Fruit fly (Drosophila melanogaster): Measurements from ENCODE around the gene CG42710.

Gene CG42710

dm6 chr2L:8781152-8781551 lies 1.1 kb downstream of the CG42710 start, which contains the start of gene LManVI:
TSS of gene LManVI (minus strand) at chr2L:8781252.
- no peak for TF ChIP-seq CG4496 (GFP tag; IDR thresholded peaks at IDR 0.05)
- TF ChIP-seq EcR (GFP tag; optimal IDR thresholded peaks at IDR 0.05) = no peak
- no peak for TF ChIP-seq rn (GFP tag; IDR thresholded peaks at IDR 0.05)
- TF ChIP-seq CG13204 (GFP tag; optimal IDR thresholded peaks at IDR 0.05) = no peak
- TF ChIP-seq CG15710 (tag; optimal IDR thresholded peaks at IDR 0.05) = no peak
- no peak for TF ChIP-seq CG12605 (GFP tag; IDR thresholded peaks at IDR 0.05)
- no peak for TF ChIP-seq CG14655 (GFP tag; optimal IDR thresholded peaks at IDR 0.05)
- no peak for TF ChIP-seq CG9948 (tag; optimal IDR thresholded peaks at IDR 0.05)
- no peak for TF ChIP-seq Snoo (tag; optimal IDR thresholded peaks at IDR 0.05)
- no peak for TF ChIP-seq Ets98B (GFP tag; IDR thresholded peaks at IDR 0.05)
- no peak for TF ChIP-seq Pif1A (GFP tag; optimal IDR thresholded peaks at IDR 0.05)
- TF ChIP-seq D1 (tag; optimal IDR thresholded peaks at IDR 0.05) = no peak

dm6 chr2L:8776163-8776562 lies 6.1 kb downstream of the CG42710 start, which contains the start of gene LManV:
TSS of gene LManV (minus strand) at chr2L:8776263.
- no peak for TF ChIP-seq Ets98B (GFP tag; IDR thresholded peaks at IDR 0.05)
- no peak for TF ChIP-seq Pif1B (GFP tag; optimal IDR thresholded peaks at IDR 0.05)
- no peak for TF ChIP-seq CG10348 (GFP tag; IDR thresholded peaks at IDR 0.05)
- TF ChIP-seq CG9948 (tag; optimal IDR thresholded peaks at IDR 0.05) = no peak
- TF ChIP-seq Pif1A (GFP tag; optimal IDR thresholded peaks at IDR 0.05) = no peak

DNA sequence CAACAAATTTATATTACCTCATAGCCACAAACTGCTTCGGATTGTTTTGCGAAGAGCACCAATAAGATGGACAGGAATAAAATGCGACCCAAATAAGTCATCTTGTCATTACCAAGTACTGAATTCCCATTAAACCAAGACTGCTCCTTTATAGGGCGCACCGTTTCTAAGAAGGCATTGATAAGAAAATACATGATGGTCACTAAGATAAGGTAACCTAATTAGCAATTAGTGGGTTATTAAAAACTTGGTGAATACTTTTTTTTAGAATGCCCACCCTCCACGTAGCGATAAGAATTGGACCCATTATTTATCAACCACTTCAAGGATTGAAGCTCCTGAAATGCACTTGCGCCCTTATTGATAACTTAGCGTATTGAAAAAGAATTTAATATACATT lies 10.1 kb downstream of the CG42710 start, which contains the start of gene LManIV:
LManIV (minus strand) TSS at position 101 of the 400 bp plus-strand sequence.
- no peak for TF ChIP-seq Pif1B (GFP tag; optimal IDR thresholded peaks at IDR 0.05)

DNA sequence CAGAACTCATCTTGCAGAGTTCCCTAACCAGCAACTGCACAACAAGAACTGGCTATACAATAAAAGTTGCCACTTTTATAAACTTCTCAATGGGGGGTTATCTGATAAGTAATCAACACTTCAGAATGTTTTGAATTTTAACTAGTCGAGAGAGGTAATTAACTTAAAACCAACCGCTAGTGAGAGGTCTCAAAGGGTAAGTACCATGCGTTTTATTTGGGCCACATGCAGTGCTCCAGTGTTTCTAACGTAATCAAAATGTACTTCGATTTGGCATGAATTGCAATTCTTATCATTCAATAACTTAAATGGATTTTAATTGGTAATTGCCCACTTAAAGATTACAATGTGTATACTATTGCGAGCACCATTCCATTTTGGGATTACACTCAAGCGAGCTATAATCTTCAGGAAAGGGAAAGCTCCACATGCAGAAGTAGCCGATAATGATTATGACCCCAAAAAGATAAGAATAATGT lies 13.6 kb downstream of the CG42710 start, which contains the start of gene LManIII:
LManIII (minus strand) TSS at position 51 of the 479 bp plus-strand sequence.
- TF ChIP-seq Pif1A (GFP tag; optimal IDR thresholded peaks at IDR 0.05) = no peak
- TF ChIP-seq CG10348 (GFP tag; IDR thresholded peaks at IDR 0.05) = no peak
- TF ChIP-seq CG8301 (tag; optimal IDR thresholded peaks at IDR 0.05) = no peak
- no peak for TF ChIP-seq CG34367 (tag; optimal IDR thresholded peaks at IDR 0.05)
- no peak for TF ChIP-seq CG32121 (GFP tag; IDR thresholded peaks at IDR 0.05)
- TF ChIP-seq Pif1B (GFP tag; optimal IDR thresholded peaks at IDR 0.05) = no peak
- TF ChIP-seq fd96Ca (GFP tag; IDR thresholded peaks at IDR 0.05) = no peak
- TF ChIP-seq CG14655 (GFP tag; optimal IDR thresholded peaks at IDR 0.05) = no peak
- TF ChIP-seq CG17806 (tag; optimal IDR thresholded peaks at IDR 0.05) = no peak
- TF ChIP-seq Snoo (tag; optimal IDR thresholded peaks at IDR 0.05) = no peak
- no peak for TF ChIP-seq gl (tag; optimal IDR thresholded peaks at IDR 0.05)

DNA sequence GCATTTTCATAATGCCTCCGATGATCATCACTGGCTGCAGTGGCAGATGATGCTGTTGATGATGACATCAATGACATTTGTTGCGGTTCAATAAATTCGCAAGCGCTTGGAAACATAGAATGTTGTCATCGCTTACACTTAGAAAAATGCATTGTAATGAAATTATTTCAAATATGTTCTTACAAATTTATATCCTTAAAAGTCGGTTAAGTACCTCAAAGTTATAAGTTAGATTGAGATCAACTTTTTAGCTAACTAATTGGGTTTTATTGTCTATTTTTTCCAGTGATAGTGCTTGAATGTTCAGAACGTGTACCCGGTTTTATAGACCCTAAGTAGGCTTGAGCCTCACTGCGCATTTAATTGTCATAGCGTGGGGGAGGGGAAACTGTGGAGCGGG lies 19.5 kb downstream of the CG42710 start:
- TF ChIP-seq CG32121 (GFP tag; IDR thresholded peaks at IDR 0.05) = no peak
- TF ChIP-seq CG8159 (tag; optimal IDR thresholded peaks at IDR 0.05) = peak; percentile 33
- TF ChIP-seq CG4496 (GFP tag; IDR thresholded peaks at IDR 0.05) = no peak
- TF ChIP-seq CG9948 (tag; optimal IDR thresholded peaks at IDR 0.05) = no peak
- TF ChIP-seq CG15710 (tag; optimal IDR thresholded peaks at IDR 0.05) = no peak
- peak; percentile 41 for TF ChIP-seq CG14655 (GFP tag; optimal IDR thresholded peaks at IDR 0.05)
- no peak for TF ChIP-seq D1 (tag; optimal IDR thresholded peaks at IDR 0.05)

- no peak for TF ChIP-seq Snoo (tag; optimal IDR thresholded peaks at IDR 0.05)
- no peak for TF ChIP-seq CG14655 (GFP tag; optimal IDR thresholded peaks at IDR 0.05)
- TF ChIP-seq CG12605 (GFP tag; IDR thresholded peaks at IDR 0.05) = no peak
- no peak for TF ChIP-seq Pif1A (GFP tag; optimal IDR thresholded peaks at IDR 0.05)
- TF ChIP-seq CG4496 (GFP tag; IDR thresholded peaks at IDR 0.05) = no peak
- no peak for TF ChIP-seq CG17806 (tag; optimal IDR thresholded peaks at IDR 0.05)
- no peak for TF ChIP-seq CG9948 (tag; optimal IDR thresholded peaks at IDR 0.05)
These were observed 30.3 kb downstream of the CG42710 start, which contains the start of the genes CG45307 and CG12438 for dm6 chr2L:8752022-8752421. TSS of gene CG45307 (minus strand) at chr2L:8752122. TSS of gene CG12438 (plus strand) at chr2L:8752285.

- TF ChIP-seq CG32121 (GFP tag; IDR thresholded peaks at IDR 0.05) (no peak), Pif1B (GFP tag; optimal IDR thresholded peaks at IDR 0.05) (no peak), EcR (GFP tag; optimal IDR thresholded peaks at IDR 0.05) (no peak), gl (tag; optimal IDR thresholded peaks at IDR 0.05) (no peak), rn (GFP tag; IDR thresholded peaks at IDR 0.05) (no peak), CG14655 (GFP tag; optimal IDR thresholded peaks at IDR 0.05) (no peak), Pif1A (GFP tag; optimal IDR thresholded peaks at IDR 0.05) (no peak)
These were observed 34.8 kb downstream of the CG42710 start for dm6 chr2L:8747480-8747879.

dm6 chr2L:8746350-8746759 lies 35.9 kb downstream of the CG42710 start:
- TF ChIP-seq EcR (GFP tag; optimal IDR thresholded peaks at IDR 0.05) (no peak), CG4496 (GFP tag; IDR thresholded peaks at IDR 0.05) (no peak), CG8301 (tag; optimal IDR thresholded peaks at IDR 0.05) (no peak), fd96Ca (GFP tag; IDR thresholded peaks at IDR 0.05) (no peak), Ets98B (GFP tag; IDR thresholded peaks at IDR 0.05) (no peak), Pif1B (GFP tag; optimal IDR thresholded peaks at IDR 0.05) (peak; percentile 4), CG10348 (GFP tag; IDR thresholded peaks at IDR 0.05) (no peak), rn (GFP tag; IDR thresholded peaks at IDR 0.05) (no peak)
